Worm (Caenorhabditis elegans): ENCODE results near the gene srd-20.

srd-20 gene

ce11 chrV:6053188-6053687 is 2.2 kb upstream of the srd-20 start, which contains the start of gene seip-1 (continued):
- TF ChIP-seq nhr-25 (tag; optimal IDR thresholded peaks at IDR 0.05; ENCODE audit: borderline replicate concordance, insufficient read depth) = peak; percentile 29
- TF ChIP-seq aha-1 (tag) = peak; percentile 29
- no peak; the same call in 1 of the 2 replicates for TF ChIP-seq hmg-1.1 (GFP tag; IDR thresholded peaks at IDR 0.05)
- TF ChIP-seq dmd-9 (GFP tag; IDR thresholded peaks at IDR 0.05) = no peak
- TF ChIP-seq spr-3 (GFP tag; optimal IDR thresholded peaks at IDR 0.05) = no peak
- TF ChIP-seq mes-2 (tag; optimal IDR thresholded peaks at IDR 0.05; ENCODE audit: poor library complexity, severe bottlenecking) = peak; percentile 90
- TF ChIP-seq F44E2.7 (GFP tag; IDR thresholded peaks at IDR 0.05) = no peak
- no peak for TF ChIP-seq ZK337.2 (GFP tag; IDR thresholded peaks at IDR 0.05)
- peak; percentile 46 for TF ChIP-seq pqm-1 (tag; optimal IDR thresholded peaks at IDR 0.05)
- peak; percentile 28; the same call in 1 of the 2 replicates for TF ChIP-seq T26A8.4 (GFP tag; IDR thresholded peaks at IDR 0.05)
- peak; percentile 85 for TF ChIP-seq rbr-2 (tag; optimal IDR thresholded peaks at IDR 0.05)
- no peak for TF ChIP-seq ztf-7 (tag; optimal IDR thresholded peaks at IDR 0.05)
- TF ChIP-seq snpc-4 (tag; optimal IDR thresholded peaks at IDR 0.05) = no peak
- no peak for TF ChIP-seq F49E8.2 (tag; optimal IDR thresholded peaks at IDR 0.05; ENCODE audit: borderline replicate concordance)
- no peak for TF ChIP-seq vab-7 (GFP tag; IDR thresholded peaks at IDR 0.05)
- no peak for TF ChIP-seq madf-5 (GFP tag; IDR thresholded peaks at IDR 0.05)
- no peak for TF ChIP-seq egl-43 (GFP tag; IDR thresholded peaks at IDR 0.05)
- TF ChIP-seq lsy-2 (tag; optimal IDR thresholded peaks at IDR 0.05) = peak; percentile 24 to 91
- TF ChIP-seq nhr-42 (GFP tag; IDR thresholded peaks at IDR 0.05) = no peak
- no peak for TF ChIP-seq daf-12 (tag; optimal IDR thresholded peaks at IDR 0.05)
- TF ChIP-seq saeg-2 (GFP tag; IDR thresholded peaks at IDR 0.05) = no peak
- TF ChIP-seq R02D3.7 (tag; optimal IDR thresholded peaks at IDR 0.05) = no peak
- TF ChIP-seq zfp-2 (tag; optimal IDR thresholded peaks at IDR 0.05) = no peak
- TF ChIP-seq nhr-6 (tag; optimal IDR thresholded peaks at IDR 0.05) = peak; percentile 71
- peak; percentile 37 for TF ChIP-seq F37D6.2 (tag; optimal IDR thresholded peaks at IDR 0.05)
- no peak for TF ChIP-seq madf-9 (GFP tag; conservative IDR thresholded peaks at IDR 0.05)
- no peak for TF ChIP-seq cey-2 (tag; optimal IDR thresholded peaks at IDR 0.05; ENCODE audit: borderline replicate concordance, insufficient read depth)
- TF ChIP-seq dmd-8 (GFP tag; IDR thresholded peaks at IDR 0.05) = no peak
- peak; percentile 85 for TF ChIP-seq nhr-28 (tag; optimal IDR thresholded peaks at IDR 0.05)
- no peak for TF ChIP-seq lin-29 (GFP tag; IDR thresholded peaks at IDR 0.05)
- TF ChIP-seq set-16 (GFP tag; IDR thresholded peaks at IDR 0.05) = no peak
- peak; percentile 72 for TF ChIP-seq ceh-20 (GFP tag; IDR thresholded peaks at IDR 0.05)
- peak; percentile 44 for TF ChIP-seq nhr-102 (tag; optimal IDR thresholded peaks at IDR 0.05)
- no peak for TF ChIP-seq ceh-32 (tag; optimal IDR thresholded peaks at IDR 0.05; ENCODE audit: poor library complexity)
- peak; percentile 60; the same call in 1 of the 2 replicates for TF ChIP-seq tra-1 (GFP tag; IDR thresholded peaks at IDR 0.05)
- TF ChIP-seq aly-2 (tag; optimal IDR thresholded peaks at IDR 0.05) = no peak
- TF ChIP-seq lin-15B (tag; optimal IDR thresholded peaks at IDR 0.05) = no peak
- peak; percentile 14 for TF ChIP-seq unc-130 (GFP tag; optimal IDR thresholded peaks at IDR 0.05)
- TF ChIP-seq arid-1 (GFP tag; conservative IDR thresholded peaks at IDR 0.05) = 0 out of 2 replicates have a peak, but pooled peaks have one; percentile 8
- TF ChIP-seq nhr-76 (tag; optimal IDR thresholded peaks at IDR 0.05) = no peak
- peak; percentile 76 for TF ChIP-seq lin-13 (GFP tag; optimal IDR thresholded peaks at IDR 0.05)
- TF ChIP-seq fos-1 (tag; optimal IDR thresholded peaks at IDR 0.05) = no peak
- TF ChIP-seq F10B5.3 (tag; optimal IDR thresholded peaks at IDR 0.05) = no peak
- TF ChIP-seq nhr-111 (GFP tag; optimal IDR thresholded peaks at IDR 0.05) = no peak
- TF ChIP-seq unc-39 (tag; optimal IDR thresholded peaks at IDR 0.05) = no peak
- no peak for TF ChIP-seq sdz-12 (GFP tag; optimal IDR thresholded peaks at IDR 0.05)
- no peak for TF ChIP-seq daf-8 (GFP tag; IDR thresholded peaks at IDR 0.05)
- no peak for TF ChIP-seq Y75B8A.6 (GFP tag; IDR thresholded peaks at IDR 0.05)
- no peak for TF ChIP-seq egl-27 (tag; optimal IDR thresholded peaks at IDR 0.05)
- TF ChIP-seq dpl-1 (GFP tag; optimal IDR thresholded peaks at IDR 0.05) = peak; percentile 78
- peak; percentile 94 for TF ChIP-seq lin-1 (GFP tag; IDR thresholded peaks at IDR 0.05)

All from whole organism, L4 larva.